Fruit fly (Drosophila melanogaster) Kc167 (cell line): ENCODE data around the gene wol.

Experiments used
- Myc ChIP-seq: fragments of >200 bp; optimal IDR thresholded peaks from 2 replicates; lab custom pipeline; 2017; ENCODE audit warnings: missing external identifiers
- Sin3A ChIP-seq: fragments of >200 bp; optimal IDR thresholded peaks from 2 replicates; lab custom pipeline; 2018; ENCODE audit warnings: missing external identifiers
- h ChIP-seq: fragments of >200 bp; optimal IDR thresholded peaks from 3 replicates; lab custom pipeline; 2018; ENCODE audit warnings: missing external identifiers
- insv ChIP-seq: fragments of >200 bp; optimal IDR thresholded peaks from 3 replicates; lab custom pipeline; 2018; ENCODE audit warnings: missing external identifiers
- psq ChIP-seq: fragments of >200 bp; optimal IDR thresholded peaks from 2 replicates; lab custom pipeline; 2017; ENCODE audit warnings: missing external identifiers
- ttk ChIP-seq: sonication (Bioruptor generic); optimal IDR thresholded peaks from 2 replicates; lab custom pipeline; 2017; ENCODE audit warnings: missing external identifiers

dm6 chr2L:8266670-8267435, 35.9 kb downstream of the wol start:
- no peak for TF ChIP-seq Myc (lab: Kevin White, UChicago)
- no peak for TF ChIP-seq h (lab: Kevin White, UChicago)
- TF ChIP-seq Sin3A (lab: Kevin White, UChicago), result no peak
- TF ChIP-seq psq (lab: Kevin White, UChicago), result no peak
- TF ChIP-seq insv (lab: Kevin White, UChicago), result no peak
- TF ChIP-seq ttk, result no peak
